Fruit fly (Drosophila melanogaster) whole organism: ENCODE results near the gene mRpS35.

ENCODE experiments used
- EcR ChIP-seq, 2 experiments: fragments of >200 bp; optimal IDR thresholded peaks; 2 replicates each; lab custom pipeline; 2017; ENCODE audit warnings: missing biosample characterization in 2 of 2, missing genetic modification characterization in 2 of 2, missing genetic modification reagents in 2 of 2
- psq ChIP-seq: fragments of >200 bp; optimal IDR thresholded peaks from 2 replicates; lab custom pipeline; 2017

DNA sequence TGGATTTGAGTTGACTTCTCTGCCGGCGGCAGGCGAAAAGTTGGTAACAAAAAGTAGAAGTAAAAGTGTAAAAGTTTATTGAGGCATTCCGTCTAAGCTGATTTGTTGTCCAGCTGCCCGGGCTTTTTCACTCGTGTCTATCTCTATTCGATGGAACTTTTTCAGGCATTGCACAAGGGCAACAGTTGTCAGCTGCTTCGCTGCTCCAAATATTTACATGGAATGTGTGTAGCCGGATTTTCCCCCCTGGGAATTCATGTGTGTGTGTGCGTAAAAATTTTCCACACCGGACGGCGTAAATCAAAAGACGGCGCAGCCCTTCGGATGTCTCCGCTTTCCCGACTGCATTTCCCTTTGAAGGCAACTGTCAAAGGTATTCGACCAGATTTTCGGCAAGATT lies 35.7 kb upstream of the mRpS35 start:
- no peak for TF ChIP-seq psq (lab: Kevin White, UChicago)
- no peak for TF ChIP-seq EcR (GFP tag; optimal IDR thresholded peaks at IDR 0.05; lab: Kevin White, UChicago)
